Fruit fly (Drosophila melanogaster) S2 (cell line): ENCODE measurements around the gene goe.

Experiments
- CG8478 ChIP-seq: fragments of >200 bp; optimal IDR thresholded peaks from 2 replicates; lab custom pipeline; 2018
- CTCF ChIP-seq, 2 experiments: fragments of >200 bp; optimal IDR thresholded peaks; 2 replicates each; lab custom pipeline; 2018

dm6 chrX:16791058-16791457 lies 39.3 kb upstream of the goe start, which contains the start of gene Rrp45:
- TF ChIP-seq CG8478 (lab: Kevin White, UChicago) (no peak), CTCF (optimal IDR thresholded peaks at IDR 0.05; lab: Kevin White, UChicago) (no peak)
